Worm (Caenorhabditis elegans) whole organism, early embryonic: Measurements from ENCODE around the gene F55C5.17.

Experiments
- ama-1 ChIP-seq: fragments of 150-350 bp; optimal IDR thresholded peaks from 2 replicates; lab custom pipeline; 2014
- hmg-4 ChIP-seq: fragments of 200-800 bp; sonication (Bioruptor generic); optimal IDR thresholded peaks from 2 replicates; lab custom pipeline; 2018; ENCODE audit warnings: mild to moderate bottlenecking, missing genetic modification characterization, missing compliant biosample characterization

- TF ChIP-seq hmg-4 (GFP tag; lab: Kevin White, UChicago) (no peak), ama-1 (lab: Kevin White, UChicago) (no peak)
Observed at ce11 chrV:12317080-12317479, 14.7 kb downstream of the F55C5.17 start, which contains the start of gene R04F11.3.
